Worm (Caenorhabditis elegans) whole organism, early embryonic: ENCODE measurements around the gene gtr-1.

Experiments
- aly-1 ChIP-seq: sonication (generic microtip); optimal IDR thresholded peaks from 2 replicates; lab custom pipeline; 2016; ENCODE audit warnings: missing genetic modification characterization, missing compliant biosample characterization
- ama-1 ChIP-seq: fragments of 150-350 bp; optimal IDR thresholded peaks from 2 replicates; lab custom pipeline; 2014
- ceh-13 ChIP-seq: fragments of 200-800 bp; sonication (Bioruptor generic); optimal IDR thresholded peaks from 2 replicates; lab custom pipeline; 2018; ENCODE audit warnings: mild to moderate bottlenecking, missing genetic modification characterization, missing compliant biosample characterization
- ceh-36 ChIP-seq: sonication (generic microtip); optimal IDR thresholded peaks from 2 replicates; lab custom pipeline; 2016; ENCODE audit warnings: missing genetic modification characterization, inconsistent platforms, missing compliant biosample characterization
- ets-7 ChIP-seq: sonication (generic microtip); optimal IDR thresholded peaks from 2 replicates; lab custom pipeline; 2016; ENCODE audit warnings: missing genotype, missing genetic modification characterization, missing compliant biosample characterization
- flt-1 ChIP-seq: fragments of 200-800 bp; sonication (Bioruptor generic); IDR thresholded peaks from 2 replicates; pipeline ENCODE4 v1.3.6; 2022; ENCODE audit warnings: missing genetic modification characterization, missing compliant biosample characterization
- hnd-1 ChIP-seq: sonication (generic microtip); optimal IDR thresholded peaks from 2 replicates; lab custom pipeline; 2016; ENCODE audit warnings: missing genetic modification characterization, missing compliant biosample characterization
- tbx-11 ChIP-seq: fragments of 200-800 bp; sonication (Bioruptor generic); IDR thresholded peaks from 2 replicates; pipeline ENCODE4 v1.3.6; 2022; ENCODE audit warnings: missing genetic modification characterization, missing compliant biosample characterization
- tra-4 ChIP-seq: sonication (generic microtip); optimal IDR thresholded peaks from 2 replicates; lab custom pipeline; 2017; ENCODE audit warnings: missing genetic modification characterization, missing compliant biosample characterization

ce11 chrX:787992-788391, 14.6 kb upstream of the gtr-1 start, which contains the start of gene attf-5:
- TF ChIP-seq ceh-36 (tag; lab: Kevin White, UChicago) (no peak), tbx-11 (GFP tag; lab: Robert Waterston, UW) (no peak), ceh-13 (GFP tag; lab: Kevin White, UChicago) (no peak), ama-1 (no peak), ets-7 (no peak), hnd-1 (tag; lab: Kevin White, UChicago) (no peak), flt-1 (GFP tag; lab: Robert Waterston, UW) (no peak), aly-1 (tag; lab: Kevin White, UChicago) (no peak), tra-4 (no peak)
